Fruit fly (Drosophila melanogaster): ENCODE measurements around the gene Brd.

The Brd gene

DNA sequence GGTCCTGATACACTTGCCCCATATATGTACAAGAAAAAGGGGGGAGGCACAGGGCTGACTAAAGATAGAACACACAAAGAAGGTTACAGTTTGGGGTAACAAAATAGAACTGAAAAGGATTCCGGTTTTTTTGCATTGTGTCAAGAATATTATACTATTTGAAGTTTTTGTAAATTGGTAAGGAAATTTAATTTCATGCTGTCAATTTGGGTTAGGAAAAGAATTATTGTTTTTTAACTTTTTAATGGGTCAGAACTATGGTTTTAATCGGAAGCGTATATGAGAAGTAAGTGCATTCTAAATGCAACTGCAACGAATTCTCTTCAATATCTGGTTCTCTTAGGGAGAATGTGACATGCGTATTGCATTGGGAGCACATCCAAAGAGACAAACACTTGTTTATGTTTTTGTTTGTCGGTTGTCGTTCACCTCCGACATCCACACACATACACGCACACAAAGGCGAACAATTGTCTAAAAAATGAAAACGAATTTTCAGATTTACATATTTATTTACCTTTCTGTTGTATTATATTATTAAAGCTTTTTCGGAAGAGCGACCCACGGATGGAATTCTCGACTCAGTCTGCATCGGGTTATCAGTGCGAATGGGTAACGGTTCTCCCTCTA lies 12.2 kb downstream of the Brd start, which contains the start of gene mnd (continued):
- TF ChIP-seq CG10274 (GFP tag; optimal IDR thresholded peaks at IDR 0.05), result no peak
- TF ChIP-seq wdn (GFP tag; IDR thresholded peaks at IDR 0.05), result no peak
- no peak for TF ChIP-seq CG12391 (tag; optimal IDR thresholded peaks at IDR 0.05)
- TF ChIP-seq Meics (GFP tag; optimal IDR thresholded peaks at IDR 0.05), result no peak
- peak in 1 of 2 experiments; percentile 14 for TF ChIP-seq Hr78 (GFP tag; optimal IDR thresholded peaks at IDR 0.05)
- TF ChIP-seq CG7271 (tag; optimal IDR thresholded peaks at IDR 0.05), result no peak
- TF ChIP-seq ci (GFP tag; IDR thresholded peaks at IDR 0.05), result no peak
- peak; percentile 13 for TF ChIP-seq dmrt11E (tag; optimal IDR thresholded peaks at IDR 0.05)
- no peak for TF ChIP-seq CG17328 (GFP tag; IDR thresholded peaks at IDR 0.05)
- TF ChIP-seq E2f1 (GFP tag; IDR thresholded peaks at IDR 0.05), result no peak
- no peak for TF ChIP-seq oc (tag; optimal IDR thresholded peaks at IDR 0.05)
- no peak for TF ChIP-seq gcm (GFP tag; optimal IDR thresholded peaks at IDR 0.05)
- TF ChIP-seq CG2116 (GFP tag; optimal IDR thresholded peaks at IDR 0.05), result no peak
- no peak for TF ChIP-seq CG12769 (tag; optimal IDR thresholded peaks at IDR 0.05)
- no peak for TF ChIP-seq Deaf1 (tag; optimal IDR thresholded peaks at IDR 0.05)
- no peak for TF ChIP-seq repo (GFP tag; optimal IDR thresholded peaks at IDR 0.05)
- TF ChIP-seq Sry-β (GFP tag; optimal IDR thresholded peaks at IDR 0.05), result no peak
- no peak for TF ChIP-seq CG34376 (GFP tag; optimal IDR thresholded peaks at IDR 0.05)
- TF ChIP-seq jing (GFP tag; optimal IDR thresholded peaks at IDR 0.05), result no peak
- TF ChIP-seq Xbp1 (GFP tag; optimal IDR thresholded peaks at IDR 0.05), result no peak
- no peak for TF ChIP-seq vfl (GFP tag; optimal IDR thresholded peaks at IDR 0.05)
- TF ChIP-seq CG4820 (GFP tag; optimal IDR thresholded peaks at IDR 0.05), result no peak
- peak; percentile 29 for TF ChIP-seq D19A (tag; optimal IDR thresholded peaks at IDR 0.05)
- TF ChIP-seq CG7556 (GFP tag; optimal IDR thresholded peaks at IDR 0.05), result no peak
- no peak for TF ChIP-seq MTF-1 (GFP tag; optimal IDR thresholded peaks at IDR 0.05; ENCODE audit: borderline replicate concordance)
- TF ChIP-seq Xrp1 (GFP tag; IDR thresholded peaks at IDR 0.05), result peak; percentile 7; the same call in 1 of the 2 replicates
- TF ChIP-seq CG6813 (GFP tag; optimal IDR thresholded peaks at IDR 0.05), result no peak
- no peak for TF ChIP-seq CG8765 (GFP tag; IDR thresholded peaks at IDR 0.05)
- no peak for TF ChIP-seq Atf-2 (GFP tag; optimal IDR thresholded peaks at IDR 0.05)
- no peak for TF ChIP-seq cas (GFP tag; IDR thresholded peaks at IDR 0.05)

DNA sequence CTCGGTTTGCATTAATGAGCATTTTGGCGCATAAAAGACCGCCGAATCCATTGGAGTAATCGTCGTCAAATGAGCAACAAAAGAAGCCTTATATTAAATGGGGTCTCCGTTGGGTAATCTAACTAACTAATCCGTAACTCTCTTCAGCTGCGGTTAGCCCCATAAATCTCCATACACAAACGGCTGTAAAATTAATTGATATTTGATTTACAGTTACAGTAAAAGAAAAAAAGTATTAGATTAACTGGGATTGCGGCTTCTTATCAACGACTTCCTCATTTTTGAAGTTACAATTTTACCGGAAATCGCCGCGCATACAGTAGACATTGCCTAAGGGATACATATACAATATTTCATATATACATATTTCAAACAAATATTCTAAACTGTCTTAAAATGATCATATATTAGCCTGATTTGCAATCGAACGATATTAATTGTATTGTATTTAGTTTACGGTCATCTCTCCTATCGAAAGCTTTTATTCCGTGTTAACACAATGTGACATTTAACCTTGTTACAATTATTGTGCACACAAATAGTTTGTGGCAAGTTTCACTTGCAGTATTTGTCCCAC lies 14.0 kb downstream of the Brd start:
- TF ChIP-seq Med (GFP tag) (peak; percentile 2), row (GFP tag; IDR thresholded peaks at IDR 0.05) (0 out of 3 replicates have a peak, but pooled peaks have one; percentile 17), CG7839 (tag; optimal IDR thresholded peaks at IDR 0.05) (peak; percentile 11), nau (GFP tag; optimal IDR thresholded peaks at IDR 0.05) (no peak), CG17568 (GFP tag; optimal IDR thresholded peaks at IDR 0.05) (peak; percentile 14), CG10147 (GFP tag; optimal IDR thresholded peaks at IDR 0.05) (no peak), CG30403 (GFP tag; optimal IDR thresholded peaks at IDR 0.05) (peak; percentile 1), D19A (tag; optimal IDR thresholded peaks at IDR 0.05) (peak; percentile 22), dysf (GFP tag; IDR thresholded peaks at IDR 0.05) (peak; percentile 16; the same call in 1 of the 3 replicates), abd-A (tag; optimal IDR thresholded peaks at IDR 0.05) (no peak), pan (optimal IDR thresholded peaks at IDR 0.05) (no peak), pan (GFP tag; optimal IDR thresholded peaks at IDR 0.05 in 1 of 2, IDR thresholded peaks at IDR 0.05 in 1 of 2) (peak in 1 of 2 experiments; percentile 23), Ada2b (GFP tag; IDR thresholded peaks at IDR 0.05) (no peak), p53 (GFP tag; optimal IDR thresholded peaks at IDR 0.05) (no peak), trem (tag; optimal IDR thresholded peaks at IDR 0.05) (no peak), CG17612 (GFP tag; IDR thresholded peaks at IDR 0.05) (no peak), gem (tag; optimal IDR thresholded peaks at IDR 0.05) (peak; percentile 27), Eip74EF (GFP tag; optimal IDR thresholded peaks at IDR 0.05) (peak in 1 of 2 experiments; percentile 46), Hr39 (optimal IDR thresholded peaks at IDR 0.05) (no peak), eve (GFP tag; optimal IDR thresholded peaks at IDR 0.05) (peak in 1 of 2 experiments; percentile 26), Rfx (GFP tag; IDR thresholded peaks at IDR 0.05) (no peak), Hr78 (GFP tag; optimal IDR thresholded peaks at IDR 0.05) (peak in 1 of 2 experiments; percentile 87)
